Fruit fly (Drosophila melanogaster) whole organism, prepupa: ENCODE data around the gene Nedd4.
A peak's percentile ranks its signal among the peaks of the same experiment; 100 is the strongest.

Experiments
- CG10631 ChIP-seq: fragments of 200-800 bp; sonication (Bioruptor generic); optimal IDR thresholded peaks from 2 replicates; lab custom pipeline; 2016; ENCODE audit warnings: missing biosample characterization, missing genetic modification characterization
- CG11762 ChIP-seq: fragments of 200-800 bp; sonication (Bioruptor generic); optimal IDR thresholded peaks from 3 replicates; lab custom pipeline; 2016; ENCODE audit warnings: missing biosample characterization, missing genetic modification characterization; ENCODE audit not compliant: insufficient read depth
- CG11902 ChIP-seq: fragments of 200-800 bp; sonication (Bioruptor generic); optimal IDR thresholded peaks from 3 replicates; lab custom pipeline; 2016; ENCODE audit warnings: missing biosample characterization, missing genetic modification characterization
- CG3032 ChIP-seq: fragments of 200-800 bp; optimal IDR thresholded peaks from 2 replicates; lab custom pipeline; 2019; ENCODE audit warnings: missing biosample characterization, mild to moderate bottlenecking, missing genetic modification characterization, moderate library complexity
- CG32006 ChIP-seq: fragments of 200-800 bp; sonication (Bioruptor generic); optimal IDR thresholded peaks from 3 replicates; lab custom pipeline; 2017; ENCODE audit warnings: missing biosample characterization, mild to moderate bottlenecking, missing genetic modification characterization
- CG34406 ChIP-seq: fragments of 200-800 bp; sonication (Bioruptor generic); optimal IDR thresholded peaks from 3 replicates; lab custom pipeline; 2016; ENCODE audit warnings: missing biosample characterization, missing genetic modification characterization
- CG3919 ChIP-seq: fragments of 200-800 bp; sonication (Bioruptor generic); optimal IDR thresholded peaks from 3 replicates; lab custom pipeline; 2016; ENCODE audit warnings: missing biosample characterization, missing genetic modification characterization
- CG4318 ChIP-seq: fragments of 200-800 bp; sonication (Bioruptor generic); optimal IDR thresholded peaks from 3 replicates; lab custom pipeline; 2017; ENCODE audit warnings: missing biosample characterization, mild to moderate bottlenecking, missing genetic modification characterization
- CG6276 ChIP-seq: fragments of 200-800 bp; sonication (Bioruptor generic); optimal IDR thresholded peaks from 2 replicates; lab custom pipeline; 2017; ENCODE audit warnings: missing biosample characterization, mild to moderate bottlenecking, missing genetic modification characterization
- CG6792 ChIP-seq: fragments of 200-800 bp; sonication (Bioruptor generic); optimal IDR thresholded peaks from 3 replicates; lab custom pipeline; 2016; ENCODE audit warnings: missing biosample characterization, missing genetic modification characterization
- CG6854 ChIP-seq: fragments of 200-800 bp; sonication (Bioruptor generic); optimal IDR thresholded peaks from 2 replicates; lab custom pipeline; 2017; ENCODE audit warnings: missing biosample characterization, mild to moderate bottlenecking, missing genetic modification characterization
- Eip75B ChIP-seq: fragments of 200-800 bp; sonication (Bioruptor generic); optimal IDR thresholded peaks from 3 replicates; lab custom pipeline; 2016; ENCODE audit warnings: missing biosample characterization, missing genetic modification characterization
- Eip93F ChIP-seq: fragments of 200-800 bp; sonication (Bioruptor generic); optimal IDR thresholded peaks from 2 replicates; lab custom pipeline; 2016; ENCODE audit warnings: missing biosample characterization, mild to moderate bottlenecking, missing genetic modification characterization
- Ets21C ChIP-seq: fragments of 200-800 bp; sonication (Bioruptor generic); optimal IDR thresholded peaks from 3 replicates; lab custom pipeline; 2016; ENCODE audit warnings: missing biosample characterization, missing genetic modification characterization
- Ets96B ChIP-seq: fragments of 200-800 bp; optimal IDR thresholded peaks from 2 replicates; lab custom pipeline; 2019; ENCODE audit warnings: missing biosample characterization, mild to moderate bottlenecking, missing genetic modification characterization, moderate library complexity
- Gug ChIP-seq: fragments of 200-800 bp; sonication (Bioruptor generic); IDR thresholded peaks from 2 replicates; pipeline ENCODE4 v1.3.6; 2022; ENCODE audit warnings: missing biosample characterization, missing genetic modification characterization
- Hr38 ChIP-seq: sonication (Bioruptor generic); optimal IDR thresholded peaks from 2 replicates; lab custom pipeline; 2016; ENCODE audit warnings: missing biosample characterization, missing genetic modification characterization
- Hr39 ChIP-seq: fragments of 200-800 bp; sonication (Bioruptor generic); optimal IDR thresholded peaks from 2 replicates; lab custom pipeline; 2016; ENCODE audit warnings: missing biosample characterization, missing genetic modification characterization
- Met ChIP-seq: fragments of 200-800 bp; sonication (Bioruptor generic); optimal IDR thresholded peaks from 3 replicates; lab custom pipeline; 2016; ENCODE audit warnings: missing biosample characterization, missing genetic modification characterization
- Smox ChIP-seq: fragments of 200-800 bp; sonication (Bioruptor generic); optimal IDR thresholded peaks from 3 replicates; lab custom pipeline; 2016; ENCODE audit warnings: missing biosample characterization, missing genetic modification characterization
- Sox15 ChIP-seq: fragments of 200-800 bp; sonication (Bioruptor generic); optimal IDR thresholded peaks from 3 replicates; lab custom pipeline; 2016; ENCODE audit warnings: missing biosample characterization, missing genetic modification characterization
- acj6 ChIP-seq: fragments of 200-800 bp; sonication (Bioruptor generic); optimal IDR thresholded peaks from 3 replicates; lab custom pipeline; 2016; ENCODE audit warnings: missing biosample characterization, missing genetic modification characterization
- dsx ChIP-seq: fragments of 200-800 bp; optimal IDR thresholded peaks from 3 replicates; lab custom pipeline; 2019; ENCODE audit warnings: missing biosample characterization, mild to moderate bottlenecking, missing genetic modification characterization, moderate library complexity; ENCODE audit not compliant: poor library complexity, severe bottlenecking
- eg ChIP-seq: fragments of 200-800 bp; sonication (Bioruptor generic); IDR thresholded peaks from 3 replicates; pipeline ENCODE4 v1.3.6; 2022; ENCODE audit warnings: missing biosample characterization, missing genetic modification characterization
- fd85E ChIP-seq: fragments of 200-800 bp; sonication (Bioruptor generic); optimal IDR thresholded peaks from 3 replicates; lab custom pipeline; 2016; ENCODE audit warnings: missing biosample characterization, missing genetic modification characterization
- fkh ChIP-seq: fragments of 200-800 bp; sonication (Bioruptor generic); optimal IDR thresholded peaks from 3 replicates; lab custom pipeline; 2017; ENCODE audit warnings: missing biosample characterization, mild to moderate bottlenecking, missing genetic modification characterization, moderate library complexity
- lz ChIP-seq: fragments of 200-800 bp; sonication (Bioruptor generic); optimal IDR thresholded peaks from 3 replicates; lab custom pipeline; 2016; ENCODE audit warnings: missing biosample characterization, missing genetic modification characterization
- pdm3 ChIP-seq: fragments of 200-800 bp; sonication (Bioruptor generic); optimal IDR thresholded peaks from 3 replicates; lab custom pipeline; 2016; ENCODE audit warnings: missing biosample characterization, missing genetic modification characterization
- svp ChIP-seq: fragments of 200-800 bp; sonication (Bioruptor generic); peaks from one replicate; lab custom pipeline; 2016; ENCODE audit warnings: missing biosample characterization, missing genetic modification characterization
- topi ChIP-seq: fragments of 200-800 bp; sonication (Bioruptor generic); optimal IDR thresholded peaks from 3 replicates; lab custom pipeline; 2016; ENCODE audit warnings: missing biosample characterization, missing genetic modification characterization
- vri ChIP-seq: fragments of 200-800 bp; sonication (Bioruptor generic); optimal IDR thresholded peaks from 3 replicates; lab custom pipeline; 2016; ENCODE audit warnings: missing biosample characterization, mild to moderate bottlenecking, missing genetic modification characterization

Gene Nedd4

DNA sequence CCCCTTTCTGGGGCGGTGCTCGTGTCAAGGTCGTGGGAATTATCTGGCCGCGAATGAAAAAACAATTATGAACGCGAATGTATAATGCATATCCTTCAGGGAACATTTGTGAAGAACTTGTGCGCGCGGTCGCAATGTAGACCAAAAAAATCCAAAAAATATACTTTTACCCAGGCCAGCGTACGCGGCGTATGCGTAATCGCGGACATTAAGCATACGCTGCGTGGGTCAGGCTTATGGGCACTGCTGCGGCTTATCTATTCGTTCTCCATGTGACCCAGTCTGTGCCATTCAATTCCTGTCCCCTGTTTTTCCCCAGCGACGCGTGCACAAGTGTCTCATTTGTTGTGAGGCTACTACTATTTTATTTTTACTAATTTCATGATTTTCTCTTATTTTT is 8.4 kb downstream of the Nedd4 start:
- no peak for TF ChIP-seq Eip93F (GFP tag; lab: Kevin White, UChicago)
- TF ChIP-seq pdm3 (GFP tag; lab: Kevin White, UChicago), result no peak
- TF ChIP-seq svp (GFP tag; lab: Kevin White, UChicago), result no peak
- TF ChIP-seq Hr38 (GFP tag; lab: Kevin White, UChicago), result no peak
- TF ChIP-seq CG6792 (GFP tag; lab: Kevin White, UChicago), result no peak
- TF ChIP-seq CG32006 (GFP tag; lab: Kevin White, UChicago), result no peak

DNA sequence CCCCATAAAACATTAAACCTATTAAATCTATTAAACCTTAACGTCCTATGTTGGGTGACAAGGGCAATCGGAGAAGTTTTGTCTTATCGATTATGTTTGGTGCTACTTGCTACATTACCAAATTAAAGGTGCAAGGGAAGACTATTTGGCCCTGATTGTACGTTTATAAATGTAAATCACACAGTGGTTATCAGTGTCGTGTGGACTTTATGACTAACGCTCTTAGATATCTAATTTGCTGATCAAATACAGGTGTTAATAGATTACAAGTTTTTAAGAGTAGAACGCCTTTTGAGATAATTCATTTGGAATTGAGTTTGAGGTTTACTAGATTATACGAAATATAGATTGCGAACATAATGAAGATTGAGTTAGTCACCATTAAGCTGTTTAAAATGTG is 9.0 kb downstream of the Nedd4 start:
- TF ChIP-seq Ets21C (GFP tag; lab: Kevin White, UChicago) (no peak), acj6 (GFP tag; lab: Kevin White, UChicago) (no peak), Gug (GFP tag; lab: Robert Waterston, UW) (no peak), topi (no peak), Sox15 (GFP tag; lab: Kevin White, UChicago) (no peak), Hr38 (GFP tag; lab: Kevin White, UChicago) (no peak), Hr39 (GFP tag; lab: Kevin White, UChicago) (no peak), Eip75B (no peak), fd85E (GFP tag; lab: Kevin White, UChicago) (no peak), vri (GFP tag; lab: Kevin White, UChicago) (no peak), dsx (GFP tag; lab: Kevin White, UChicago) (no peak)

DNA sequence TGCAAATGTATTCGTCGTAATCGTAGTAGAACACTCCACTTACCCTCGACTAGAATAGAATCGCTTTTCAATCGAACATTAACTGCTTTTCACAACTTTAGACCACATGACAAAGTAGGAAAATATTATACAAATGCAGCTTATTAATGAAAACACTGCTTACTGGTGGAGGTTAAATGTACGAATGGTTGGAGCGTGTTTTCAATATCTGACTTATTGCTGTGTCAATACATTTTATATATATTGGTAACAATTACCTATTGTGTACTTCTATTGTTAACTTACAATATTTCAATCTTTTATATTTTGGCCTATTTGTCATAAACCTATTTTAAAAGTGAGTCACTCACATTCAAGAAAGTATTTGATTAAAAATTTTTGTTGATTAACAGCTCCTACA is 10.1 kb downstream of the Nedd4 start:
- TF ChIP-seq Sox15 (GFP tag; lab: Kevin White, UChicago) (no peak), CG11762 (GFP tag; lab: Kevin White, UChicago) (no peak), fd85E (GFP tag; lab: Kevin White, UChicago) (no peak), Smox (no peak), CG3919 (no peak), Hr38 (GFP tag; lab: Kevin White, UChicago) (no peak), fkh (no peak), CG6854 (GFP tag; lab: Kevin White, UChicago) (no peak), Ets21C (GFP tag; lab: Kevin White, UChicago) (no peak), CG11902 (no peak), CG34406 (GFP tag; lab: Kevin White, UChicago) (no peak), eg (GFP tag; lab: Robert Waterston, UW) (no peak)

DNA sequence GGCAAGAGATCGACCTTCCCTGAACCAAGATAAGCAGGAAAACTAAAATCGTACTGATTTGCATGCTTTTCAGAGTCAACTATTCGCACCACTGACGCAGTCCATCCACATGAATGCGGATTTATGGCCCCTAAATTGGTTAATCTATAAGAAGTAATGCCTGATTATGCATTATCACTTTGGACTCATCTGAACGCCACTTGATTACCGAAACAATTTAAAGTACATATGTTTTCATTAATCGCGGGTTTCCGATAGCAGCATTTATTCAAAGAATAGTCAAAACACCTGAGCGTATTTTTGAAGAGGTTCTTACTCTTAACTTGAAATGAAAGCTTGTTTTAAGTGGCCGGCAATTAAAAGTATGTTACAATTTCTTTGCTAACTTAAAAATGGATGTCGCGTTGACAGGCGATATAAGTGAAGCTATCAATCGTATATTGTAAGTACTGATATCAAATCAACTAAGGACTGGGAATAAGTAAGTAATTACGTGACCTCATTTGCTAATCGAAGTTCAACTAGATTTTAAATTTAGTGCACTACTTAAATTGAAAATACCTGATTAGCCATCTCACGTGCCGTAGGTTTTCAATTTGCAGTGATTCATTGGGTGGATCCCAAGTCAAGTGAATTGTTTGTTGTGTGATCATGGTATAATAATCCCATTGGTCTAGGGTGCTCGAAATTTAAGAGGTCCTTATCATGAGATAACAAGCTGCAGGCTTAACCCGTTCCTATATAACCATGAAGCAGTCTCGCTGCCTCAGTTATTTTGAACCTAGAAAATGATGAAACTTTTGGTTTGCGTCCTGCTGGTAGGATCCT is 19.4 kb downstream of the Nedd4 start, which contains the start of the genes Jon74E and CG7542:
TSS of gene Jon74E (minus strand) at position 79 of the 828 bp plus-strand sequence.
TSS of gene CG7542 (plus strand) at position 778 of the 828 bp plus-strand sequence.
- no peak for TF ChIP-seq lz (GFP tag; lab: Kevin White, UChicago)
- no peak for TF ChIP-seq CG10631
- peak; percentile 54 for TF ChIP-seq vri (GFP tag; lab: Kevin White, UChicago)

DNA sequence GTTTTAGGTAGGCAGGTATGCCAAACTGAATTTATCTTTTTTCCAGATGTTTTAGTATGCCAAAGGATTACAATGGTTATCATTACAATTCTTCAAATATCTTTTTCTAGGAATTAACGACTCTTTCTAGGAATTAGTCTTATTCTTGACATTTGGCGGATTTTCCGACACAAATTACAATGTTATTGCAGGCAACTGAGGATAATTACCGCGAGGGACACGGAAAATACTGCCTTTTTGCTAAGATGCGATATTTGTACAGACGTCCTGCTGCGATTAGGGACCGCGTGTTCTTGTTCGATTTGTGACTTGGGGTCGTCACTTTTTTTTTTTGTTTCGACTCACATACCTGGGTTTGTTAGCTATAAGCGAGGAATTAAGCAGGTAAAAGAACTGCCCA is 25.9 kb downstream of the Nedd4 start:
- TF ChIP-seq CG3032 (tag; lab: Kevin White, UChicago) (no peak), Met (GFP tag; lab: Kevin White, UChicago) (no peak), CG6854 (GFP tag; lab: Kevin White, UChicago) (no peak), vri (GFP tag; lab: Kevin White, UChicago) (no peak), Ets96B (no peak), Hr38 (GFP tag; lab: Kevin White, UChicago) (no peak), CG6276 (GFP tag; lab: Kevin White, UChicago) (no peak), CG4318 (no peak)
